Fruit fly (Drosophila melanogaster) S2 (cell line): ENCODE measurements around the gene Sirt7.

ENCODE experiments used
- CG8478 ChIP-seq: fragments of >200 bp; optimal IDR thresholded peaks from 2 replicates; lab custom pipeline; 2018
- CTCF ChIP-seq, 2 experiments: fragments of >200 bp; optimal IDR thresholded peaks; 2 replicates each; lab custom pipeline; 2018

- TF ChIP-seq CTCF (optimal IDR thresholded peaks at IDR 0.05; lab: Kevin White, UChicago), result peak in 1 of 2 experiments; percentile 39
- TF ChIP-seq CG8478 (lab: Kevin White, UChicago), result no peak
Observed at dm6 chr3R:29027122-29027521, 28.6 kb upstream of the Sirt7 start, which contains the start of the genes eIF4E6 and CG1951.
